Worm (Caenorhabditis elegans) whole organism, L4 larva: ENCODE data around the gene nhr-39.

Experiments used
- F26F4.8 ChIP-seq: fragments of 200-800 bp; sonication (Bioruptor generic); conservative IDR thresholded peaks from 2 replicates; pipeline ENCODE4 v1.3.6; 2022; ENCODE audit warnings: missing genetic modification characterization, missing compliant biosample characterization
- T20F7.1 ChIP-seq: fragments of 200-800 bp; sonication (Bioruptor generic); optimal IDR thresholded peaks from 2 replicates; lab custom pipeline; 2018; ENCODE audit warnings: mild to moderate bottlenecking, missing genetic modification characterization, missing compliant biosample characterization
- T26A8.4 ChIP-seq: fragments of 200-800 bp; sonication (Bioruptor generic); IDR thresholded peaks from 2 replicates; pipeline ENCODE4 v1.3.6; 2022; ENCODE audit warnings: missing genetic modification characterization, missing compliant biosample characterization
- Y48G9A.11 ChIP-seq: fragments of 200-800 bp; sonication (Bioruptor generic); IDR thresholded peaks from 2 replicates; pipeline ENCODE4 v1.3.6; 2022; ENCODE audit warnings: missing genetic modification reagents, missing genetic modification characterization, missing compliant biosample characterization
- Y5F2A.4 ChIP-seq: fragments of 200-800 bp; sonication (Bioruptor generic); optimal IDR thresholded peaks from 2 replicates; lab custom pipeline; 2018; ENCODE audit warnings: mild to moderate bottlenecking, missing genetic modification characterization, missing compliant biosample characterization
- arid-1 ChIP-seq: fragments of 200-800 bp; sonication (Bioruptor generic); conservative IDR thresholded peaks from 2 replicates; pipeline ENCODE4 v1.3.6; 2022; ENCODE audit warnings: missing genetic modification reagents, missing genetic modification characterization, missing compliant biosample characterization
- daf-19 ChIP-seq: fragments of 200-800 bp; sonication (Bioruptor generic); conservative IDR thresholded peaks from 2 replicates; pipeline ENCODE4 v1.3.6; 2022; ENCODE audit warnings: missing genetic modification characterization, missing compliant biosample characterization
- dmd-6 ChIP-seq: fragments of 200-800 bp; sonication (Bioruptor generic); IDR thresholded peaks from 2 replicates; pipeline ENCODE4 v1.3.6; 2022; ENCODE audit warnings: missing genetic modification reagents, missing genetic modification characterization, missing compliant biosample characterization
- dmd-8 ChIP-seq: fragments of 200-800 bp; sonication (Bioruptor generic); IDR thresholded peaks from 2 replicates; pipeline ENCODE4 v1.3.6; 2022; ENCODE audit warnings: missing genetic modification characterization, missing compliant biosample characterization
- dmd-9 ChIP-seq: fragments of 200-800 bp; sonication (Bioruptor generic); IDR thresholded peaks from 2 replicates; pipeline ENCODE4 v1.3.6; 2022; ENCODE audit warnings: missing genetic modification reagents, missing genetic modification characterization, missing compliant biosample characterization
- dpl-1 ChIP-seq: fragments of 150-350 bp; optimal IDR thresholded peaks from 2 replicates; lab custom pipeline; 2014; ENCODE audit warnings: missing biosample characterization, missing genetic modification reagents, missing genetic modification characterization
- duxl-1 ChIP-seq: sonication (generic microtip); optimal IDR thresholded peaks from 2 replicates; lab custom pipeline; 2016; ENCODE audit warnings: mild to moderate bottlenecking, missing genetic modification characterization, moderate library complexity, missing compliant biosample characterization; ENCODE audit not compliant: poor library complexity
- egl-43 ChIP-seq: fragments of 200-800 bp; sonication (Bioruptor generic); IDR thresholded peaks from 2 replicates; pipeline ENCODE4 v1.3.6; 2022; ENCODE audit warnings: missing genetic modification reagents, missing genetic modification characterization, missing compliant biosample characterization
- gei-8 ChIP-seq: fragments of 200-800 bp; sonication (Bioruptor generic); optimal IDR thresholded peaks from 2 replicates; lab custom pipeline; 2018; ENCODE audit warnings: mild to moderate bottlenecking, missing genetic modification characterization, missing compliant biosample characterization
- hif-1 ChIP-seq, 2 experiments: sonication (generic microtip); optimal IDR thresholded peaks; 2 replicates each; lab custom pipeline; 2016 to 2017; ENCODE audit warnings: missing compliant biosample characterization in 2 of 2, missing genetic modification characterization in 2 of 2, missing genetic modification reagents in 2 of 2, missing genotype in 2 of 2, mild to moderate bottlenecking in 1 of 2
- hmg-1.1 ChIP-seq: fragments of 200-800 bp; sonication (Bioruptor generic); IDR thresholded peaks from 2 replicates; pipeline ENCODE4 v1.3.6; 2022; ENCODE audit warnings: missing genetic modification reagents, missing genetic modification characterization, missing compliant biosample characterization
- lim-7 ChIP-seq: fragments of 200-800 bp; sonication (Bioruptor generic); IDR thresholded peaks from 2 replicates; pipeline ENCODE4 v1.3.6; 2022; ENCODE audit warnings: missing genetic modification characterization, missing compliant biosample characterization
- lin-1 ChIP-seq: fragments of 200-800 bp; sonication (Bioruptor generic); IDR thresholded peaks from 2 replicates; pipeline ENCODE4 v1.3.6; 2022; ENCODE audit warnings: missing genetic modification reagents, missing genetic modification characterization, missing compliant biosample characterization
- lin-38 ChIP-seq: fragments of 200-800 bp; sonication (Bioruptor generic); IDR thresholded peaks from 2 replicates; pipeline ENCODE4 v1.3.6; 2022; ENCODE audit warnings: missing genetic modification reagents, missing genetic modification characterization, missing compliant biosample characterization
- lir-3 ChIP-seq: sonication (generic microtip); optimal IDR thresholded peaks from 2 replicates; lab custom pipeline; 2016; ENCODE audit warnings: mild to moderate bottlenecking, missing genetic modification characterization, missing compliant biosample characterization
- madf-5 ChIP-seq, 2 experiments: fragments of 200-800 bp; sonication (Bioruptor generic); IDR thresholded peaks; 2 replicates each; pipeline ENCODE4 v1.3.6; 2022; ENCODE audit warnings: missing compliant biosample characterization in 2 of 2, missing genetic modification characterization in 2 of 2
- madf-9 ChIP-seq: fragments of 200-800 bp; sonication (Bioruptor generic); conservative IDR thresholded peaks from 2 replicates; pipeline ENCODE4 v1.3.6; 2022; ENCODE audit warnings: missing genetic modification reagents, missing genetic modification characterization, missing compliant biosample characterization
- mdt-29 ChIP-seq: fragments of 200-800 bp; sonication (Bioruptor generic); IDR thresholded peaks from 2 replicates; pipeline ENCODE4 v1.3.6; 2022; ENCODE audit warnings: missing genetic modification reagents, missing genetic modification characterization, missing compliant biosample characterization
- mes-2 ChIP-seq: sonication (generic microtip); optimal IDR thresholded peaks from 2 replicates; lab custom pipeline; 2016; ENCODE audit warnings: missing genotype, mild to moderate bottlenecking, missing genetic modification characterization, missing compliant biosample characterization; ENCODE audit not compliant: poor library complexity, severe bottlenecking
- mxl-2 ChIP-seq: fragments of 200-800 bp; sonication (Bioruptor generic); conservative IDR thresholded peaks from 2 replicates; pipeline ENCODE4 v1.3.6; 2022; ENCODE audit warnings: missing genetic modification reagents, missing genetic modification characterization, missing compliant biosample characterization
- mxl-3 ChIP-seq: fragments of 200-800 bp; sonication (Bioruptor generic); optimal IDR thresholded peaks from 2 replicates; lab custom pipeline; 2018; ENCODE audit warnings: mild to moderate bottlenecking, missing genetic modification characterization, missing compliant biosample characterization
- nhr-11 ChIP-seq: fragments of 150-350 bp; optimal IDR thresholded peaks from 2 replicates; lab custom pipeline; 2014; ENCODE audit warnings: missing biosample characterization, missing genetic modification characterization
- nhr-28 ChIP-seq: fragments of 150-350 bp; optimal IDR thresholded peaks from 2 replicates; lab custom pipeline; 2014; ENCODE audit warnings: missing biosample characterization, missing genetic modification characterization
- nhr-41 ChIP-seq: fragments of 200-800 bp; sonication (Bioruptor generic); IDR thresholded peaks from 2 replicates; pipeline ENCODE4 v1.3.6; 2022; ENCODE audit warnings: missing genetic modification reagents, missing genetic modification characterization, missing compliant biosample characterization
- pqm-1 ChIP-seq: sonication (generic microtip); optimal IDR thresholded peaks from 2 replicates; lab custom pipeline; 2017; ENCODE audit warnings: missing biosample characterization, missing genetic modification characterization
- rbr-2 ChIP-seq: sonication (generic microtip); optimal IDR thresholded peaks from 2 replicates; lab custom pipeline; 2016; ENCODE audit warnings: missing genotype, missing genetic modification characterization, missing compliant biosample characterization
- saeg-2 ChIP-seq: fragments of 200-800 bp; sonication (Bioruptor generic); IDR thresholded peaks from 2 replicates; pipeline ENCODE4 v1.3.6; 2022; ENCODE audit warnings: missing genetic modification reagents, missing genetic modification characterization, missing compliant biosample characterization
- skn-1 ChIP-seq: fragments of 150-350 bp; optimal IDR thresholded peaks from 2 replicates; lab custom pipeline; 2014; ENCODE audit warnings: missing biosample characterization, missing genetic modification characterization
- snpc-1.2 ChIP-seq: fragments of 200-800 bp; sonication (Bioruptor generic); IDR thresholded peaks from 2 replicates; pipeline ENCODE4 v1.3.6; 2022; ENCODE audit warnings: missing genetic modification reagents, missing genetic modification characterization, missing compliant biosample characterization
- spr-1 ChIP-seq: sonication (generic microtip); optimal IDR thresholded peaks from 2 replicates; lab custom pipeline; 2016; ENCODE audit warnings: mild to moderate bottlenecking, missing genetic modification characterization, missing compliant biosample characterization
- tag-97 ChIP-seq: fragments of 200-800 bp; sonication (Bioruptor generic); IDR thresholded peaks from 2 replicates; pipeline ENCODE4 v1.3.6; 2022; ENCODE audit warnings: missing genetic modification characterization, missing compliant biosample characterization
- tra-1 ChIP-seq: fragments of 200-800 bp; sonication (Bioruptor generic); IDR thresholded peaks from 2 replicates; pipeline ENCODE4 v1.3.6; 2022; ENCODE audit warnings: missing genetic modification reagents, missing genetic modification characterization, missing compliant biosample characterization
- unc-62 ChIP-seq, 3 experiments: fragments of 150-350 bp in 1 of 3; sonication (generic microtip); optimal IDR thresholded peaks in 2 of 3; peaks in 1 of 3; 1 replicate in 1 of 3; 2 replicates in 2 of 3; lab custom pipeline; 2014 to 2017; ENCODE audit warnings: missing biosample characterization in 3 of 3, missing genetic modification characterization in 3 of 3, missing genetic modification reagents in 3 of 3, missing genotype in 1 of 3
- vab-7 ChIP-seq: fragments of 200-800 bp; sonication (Bioruptor generic); IDR thresholded peaks from 2 replicates; pipeline ENCODE4 v1.3.6; 2022; ENCODE audit warnings: missing genetic modification reagents, missing genetic modification characterization, missing compliant biosample characterization
- zfp-3 ChIP-seq: fragments of 200-800 bp; sonication (Bioruptor generic); conservative IDR thresholded peaks from 2 replicates; pipeline ENCODE4 v1.3.6; 2022; ENCODE audit warnings: missing genetic modification reagents, missing genetic modification characterization, missing compliant biosample characterization
- zip-11 ChIP-seq: fragments of 200-800 bp; sonication (Bioruptor generic); IDR thresholded peaks from 2 replicates; pipeline ENCODE4 v1.3.6; 2022; ENCODE audit warnings: missing genetic modification characterization, missing compliant biosample characterization
- zip-2 ChIP-seq: fragments of 150-350 bp; optimal IDR thresholded peaks from 2 replicates; lab custom pipeline; 2014; ENCODE audit warnings: missing biosample characterization, missing genetic modification characterization
- ztf-11 ChIP-seq: fragments of 150-350 bp; optimal IDR thresholded peaks from 2 replicates; lab custom pipeline; 2014; ENCODE audit warnings: missing biosample characterization, missing genetic modification characterization
- ztf-7 ChIP-seq: fragments of 150-350 bp; optimal IDR thresholded peaks from 2 replicates; lab custom pipeline; 2014; ENCODE audit warnings: missing biosample characterization, missing genetic modification characterization

The nhr-39 gene

ce11 chrV:9338452-9338851 lies 35.3 kb downstream of the nhr-39 start (continued):
- no peak for TF ChIP-seq nhr-41 (GFP tag; lab: Robert Waterston, UW)
- TF ChIP-seq egl-43 (GFP tag; lab: Robert Waterston, UW) = peak; percentile 71
- TF ChIP-seq hif-1 (tag; optimal IDR thresholded peaks at IDR 0.05; lab: Kevin White, UChicago) = peak in 1 of 2 experiments; percentile 32
- no peak for TF ChIP-seq mxl-2 (GFP tag; lab: Robert Waterston, UW)
- 0 out of 2 replicates have a peak, but pooled peaks have one; percentile 14 for TF ChIP-seq dmd-9
- 0 out of 2 replicates have a peak, but pooled peaks have one; percentile 31 for TF ChIP-seq F26F4.8 (GFP tag; lab: Robert Waterston, UW)
- TF ChIP-seq mes-2 = peak; percentile 64
- TF ChIP-seq tag-97 = no peak
- no peak for TF ChIP-seq madf-9
- TF ChIP-seq arid-1 (GFP tag; lab: Robert Waterston, UW) = no peak
- no peak for TF ChIP-seq hmg-1.1
- TF ChIP-seq spr-1 (tag; lab: Kevin White, UChicago) = no peak
- no peak for TF ChIP-seq lir-3 (tag; lab: Kevin White, UChicago)
- TF ChIP-seq zip-2 (tag; lab: Kevin White, UChicago) = no peak
- TF ChIP-seq zfp-3 (GFP tag; lab: Robert Waterston, UW) = no peak; the same call in 1 of the 2 replicates
- TF ChIP-seq unc-62 (GFP tag; optimal IDR thresholded peaks at IDR 0.05 in 1 of 2; lab: Kevin White, UChicago) = no peak
- no peak for TF ChIP-seq unc-62 (tag; optimal IDR thresholded peaks at IDR 0.05; lab: Kevin White, UChicago)
- TF ChIP-seq T20F7.1 (GFP tag; lab: Kevin White, UChicago) = peak; percentile 23
- TF ChIP-seq pqm-1 (tag; lab: Kevin White, UChicago) = no peak
- TF ChIP-seq dmd-8 (GFP tag; lab: Robert Waterston, UW) = 0 out of 2 replicates have a peak, but pooled peaks have one; percentile 36
- no peak for TF ChIP-seq gei-8 (GFP tag; lab: Kevin White, UChicago)
- no peak for TF ChIP-seq ztf-7 (tag; lab: Kevin White, UChicago)
- no peak for TF ChIP-seq mxl-3 (GFP tag; lab: Kevin White, UChicago)
- no peak for TF ChIP-seq skn-1 (tag; lab: Kevin White, UChicago)
- no peak for TF ChIP-seq ztf-11 (tag; lab: Kevin White, UChicago)
- TF ChIP-seq Y5F2A.4 (GFP tag; lab: Kevin White, UChicago) = no peak
- TF ChIP-seq saeg-2 = no peak
- TF ChIP-seq rbr-2 (tag; lab: Kevin White, UChicago) = no peak

- TF ChIP-seq madf-5 (GFP tag; IDR thresholded peaks at IDR 0.05; lab: Robert Waterston, UW) (0 out of 4 replicates have a peak, but pooled peaks of 1 of the 2 experiments have one; percentile 55), F26F4.8 (GFP tag; lab: Robert Waterston, UW) (0 out of 2 replicates have a peak, but pooled peaks have one; percentile 8), egl-43 (GFP tag; lab: Robert Waterston, UW) (peak; percentile 81), lin-38 (peak; percentile 42; the same call in 1 of the 2 replicates), mxl-2 (GFP tag; lab: Robert Waterston, UW) (peak; percentile 30; the same call in 1 of the 2 replicates), mdt-29 (0 out of 2 replicates have a peak, but pooled peaks have one; percentile 37), zfp-3 (GFP tag; lab: Robert Waterston, UW) (peak; percentile 69; the same call in 1 of the 2 replicates), T26A8.4 (GFP tag; lab: Robert Waterston, UW) (peak; percentile 65), zip-11 (GFP tag; lab: Robert Waterston, UW) (0 out of 2 replicates have a peak, but pooled peaks have one; percentile 47)
- TF ChIP-seq, all 104 proteins: peak for 9; not testable (repeated sequence) for 95
These were observed 36.2 kb downstream of the nhr-39 start for ce11 chrV:9339292-9339691.

- TF ChIP-seq dmd-8 (GFP tag; lab: Robert Waterston, UW) (0 out of 2 replicates have a peak, but pooled peaks have one; percentile 18), dmd-9 (0 out of 2 replicates have a peak, but pooled peaks have one; percentile 4), madf-5 (GFP tag; IDR thresholded peaks at IDR 0.05; lab: Robert Waterston, UW) (0 out of 4 replicates have a peak, but pooled peaks of 1 of the 2 experiments have one; percentile 64), snpc-1.2 (peak; percentile 70; the same call in 1 of the 2 replicates), duxl-1 (tag; lab: Kevin White, UChicago) (no peak), hmg-1.1 (peak; percentile 55), dmd-6 (no peak; the same call in none of the 2 replicates), vab-7 (GFP tag; lab: Robert Waterston, UW) (peak; percentile 58), madf-9 (peak; percentile 45; the same call in 1 of the 2 replicates), nhr-11 (tag; lab: Kevin White, UChicago) (no peak), dpl-1 (GFP tag; lab: Kevin White, UChicago) (no peak), Y48G9A.11 (peak; percentile 58), rbr-2 (tag; lab: Kevin White, UChicago) (peak; percentile 11), lin-1 (GFP tag; lab: Robert Waterston, UW) (peak; percentile 63), lim-7 (no peak), tra-1 (GFP tag; lab: Robert Waterston, UW) (peak; percentile 73; the same call in 1 of the 2 replicates), lin-38 (peak; percentile 78), daf-19 (peak; percentile 89), gei-8 (GFP tag; lab: Kevin White, UChicago) (no peak), nhr-28 (tag; lab: Kevin White, UChicago) (no peak)
These were observed 37.2 kb downstream of the nhr-39 start for ce11 chrV:9340318-9340717.
